Worm (Caenorhabditis elegans): ENCODE measurements around the gene gldi-7.

ce11 chrII:8536060-8536459, 5.0 kb upstream of the gldi-7 start, which contains the start of gene W01C9.2:
- TF ChIP-seq ceh-36 (tag; optimal IDR thresholded peaks at IDR 0.05) (no peak), ama-1 (optimal IDR thresholded peaks at IDR 0.05) (no peak), tra-4 (tag; optimal IDR thresholded peaks at IDR 0.05) (no peak), flt-1 (GFP tag; IDR thresholded peaks at IDR 0.05) (no peak), tbx-11 (GFP tag; IDR thresholded peaks at IDR 0.05) (no peak)

All from whole organism, early embryonic.